Fruit fly (Drosophila melanogaster) S2 (cell line): Measurements from ENCODE around the gene Alg11.

ENCODE experiments used
- CG8478 ChIP-seq: fragments of >200 bp; optimal IDR thresholded peaks from 2 replicates; lab custom pipeline; 2018
- CTCF ChIP-seq, 2 experiments: fragments of >200 bp; optimal IDR thresholded peaks; 2 replicates each; lab custom pipeline; 2018

The Alg11 gene

DNA sequence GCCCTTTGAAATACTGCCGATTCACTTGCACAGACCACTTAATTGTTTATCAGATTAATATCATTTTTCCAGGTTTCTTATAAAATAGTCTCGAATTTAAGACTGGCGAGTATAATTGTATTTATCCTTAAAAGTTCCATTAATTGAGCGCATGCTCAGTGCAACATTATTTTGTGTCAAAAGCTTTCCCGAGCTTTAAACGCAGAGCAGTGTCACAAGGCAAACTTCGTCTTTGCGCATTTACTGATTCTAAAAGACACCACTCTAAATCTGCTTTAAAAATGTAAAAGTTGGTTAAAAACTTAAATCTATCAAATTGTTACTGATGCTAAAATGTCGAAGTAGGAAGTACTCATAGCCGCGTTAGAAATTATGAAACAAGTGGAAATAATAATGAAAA is at the start of gene Alg11, which contains the start of gene CG7166:
Alg11 (plus strand) TSS at position 260 of the 400 bp plus-strand sequence.
CG7166 (minus strand) TSS at position 101 of the 400 bp plus-strand sequence.
- no peak for TF ChIP-seq CG8478 (lab: Kevin White, UChicago)
- TF ChIP-seq CTCF (optimal IDR thresholded peaks at IDR 0.05; lab: Kevin White, UChicago): no peak

DNA sequence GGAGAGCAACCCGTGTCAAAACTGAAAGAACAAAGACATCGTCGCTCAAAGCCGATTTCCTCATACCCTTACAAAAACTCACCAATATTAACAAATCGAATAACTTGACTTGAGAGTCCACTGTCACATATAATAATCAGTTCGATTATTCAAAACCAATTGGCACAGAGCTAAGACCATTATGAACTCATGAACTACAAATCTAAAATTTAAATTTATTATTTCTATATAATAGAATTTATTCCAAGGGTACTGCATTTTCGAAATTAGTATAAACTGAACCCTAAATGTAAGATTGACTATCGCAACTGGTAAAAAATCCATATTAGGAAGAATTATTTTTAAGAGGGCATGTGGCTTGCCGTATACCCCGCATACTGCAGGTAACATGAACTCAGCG is 43.6 kb upstream of the Alg11 start:
- TF ChIP-seq CG8478 (lab: Kevin White, UChicago): no peak
- TF ChIP-seq CTCF (optimal IDR thresholded peaks at IDR 0.05; lab: Kevin White, UChicago): no peak

DNA sequence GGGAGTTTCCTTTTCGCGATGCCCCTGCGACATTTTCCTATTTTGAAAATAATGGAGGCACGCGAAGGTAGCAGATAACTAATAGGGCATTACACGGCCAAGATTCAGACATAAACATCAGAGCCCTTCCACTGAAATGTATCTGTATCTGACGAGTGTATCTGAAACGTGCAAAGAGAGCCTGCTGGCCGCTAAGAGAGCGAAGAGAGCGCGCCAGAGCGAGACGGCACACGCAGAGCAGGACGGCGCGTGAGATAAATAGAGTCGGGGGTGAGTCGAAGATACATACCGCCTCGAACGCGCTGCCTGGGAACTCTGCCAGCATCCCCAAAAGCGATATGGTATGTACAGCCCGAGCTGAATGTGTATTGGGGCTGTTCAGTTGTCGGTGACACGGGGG is 40.9 kb upstream of the Alg11 start:
- TF ChIP-seq CG8478 (lab: Kevin White, UChicago) (no peak), CTCF (optimal IDR thresholded peaks at IDR 0.05; lab: Kevin White, UChicago) (peak in 1 of 2 experiments; percentile 3)

DNA sequence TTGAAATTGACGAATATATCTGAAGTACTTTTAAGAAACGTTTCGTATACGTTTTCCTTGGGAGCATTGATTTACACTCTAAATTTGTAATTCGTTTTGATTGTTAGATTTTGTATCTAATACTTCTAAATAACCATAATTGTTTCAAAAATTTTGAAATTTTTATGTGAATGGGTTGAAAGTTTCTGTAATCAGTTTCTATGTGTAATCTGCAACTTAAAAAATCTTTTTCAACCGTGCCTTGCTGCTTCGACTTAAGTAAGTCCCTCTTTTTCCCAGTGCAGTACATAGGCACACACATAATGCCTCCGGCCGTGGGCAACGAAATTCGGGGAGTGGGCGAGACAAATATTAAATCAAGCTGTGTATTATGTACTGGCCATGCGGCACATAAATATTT is 40.2 kb upstream of the Alg11 start:
- TF ChIP-seq CG8478 (lab: Kevin White, UChicago): no peak
- TF ChIP-seq CTCF (optimal IDR thresholded peaks at IDR 0.05; lab: Kevin White, UChicago): no peak

DNA sequence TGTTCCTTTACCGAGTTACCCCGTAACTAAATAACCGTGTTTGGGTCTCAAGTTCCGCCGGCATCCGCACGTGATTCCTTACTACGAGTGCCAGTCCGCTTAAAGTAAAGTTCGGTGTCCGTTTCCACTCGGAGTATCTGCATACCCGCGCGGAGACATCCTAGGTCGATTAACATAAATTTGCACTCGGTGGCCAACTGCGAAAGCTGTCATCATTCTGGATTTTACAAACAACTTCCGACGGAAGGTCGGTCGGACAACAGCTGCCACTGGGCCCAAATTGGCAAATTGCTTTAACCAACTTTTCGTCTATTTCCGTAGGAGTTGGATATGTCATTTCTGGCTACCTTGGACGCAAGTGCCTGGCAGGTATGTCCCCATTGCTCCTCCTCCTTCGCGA is 39.1 kb upstream of the Alg11 start, which contains the start of gene TfAP-2:
TfAP-2 (plus strand) TSS at position 301 of the 400 bp plus-strand sequence.
- TF ChIP-seq CG8478 (lab: Kevin White, UChicago) (no peak), CTCF (optimal IDR thresholded peaks at IDR 0.05; lab: Kevin White, UChicago) (no peak)

DNA sequence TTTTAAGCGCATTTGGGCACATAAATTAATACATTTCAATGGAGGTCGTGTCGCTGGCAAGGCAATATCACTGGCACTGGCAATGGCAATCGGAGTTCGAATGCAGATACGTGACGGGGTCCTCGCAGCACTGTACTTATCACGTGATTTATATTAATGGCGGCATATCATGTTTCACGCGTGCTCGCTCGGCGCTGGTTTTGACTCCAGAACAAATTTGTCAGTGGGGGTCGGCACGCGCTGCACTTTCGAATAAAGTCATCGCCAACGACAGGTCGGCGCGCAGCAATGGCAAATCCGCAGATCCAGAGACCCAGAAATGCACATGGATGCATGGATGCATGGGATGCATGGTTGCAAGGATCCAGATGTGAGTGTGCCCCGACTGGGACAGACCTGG is 34.4 kb upstream of the Alg11 start:
- TF ChIP-seq CG8478 (lab: Kevin White, UChicago): no peak
- TF ChIP-seq CTCF (optimal IDR thresholded peaks at IDR 0.05; lab: Kevin White, UChicago): no peak

DNA sequence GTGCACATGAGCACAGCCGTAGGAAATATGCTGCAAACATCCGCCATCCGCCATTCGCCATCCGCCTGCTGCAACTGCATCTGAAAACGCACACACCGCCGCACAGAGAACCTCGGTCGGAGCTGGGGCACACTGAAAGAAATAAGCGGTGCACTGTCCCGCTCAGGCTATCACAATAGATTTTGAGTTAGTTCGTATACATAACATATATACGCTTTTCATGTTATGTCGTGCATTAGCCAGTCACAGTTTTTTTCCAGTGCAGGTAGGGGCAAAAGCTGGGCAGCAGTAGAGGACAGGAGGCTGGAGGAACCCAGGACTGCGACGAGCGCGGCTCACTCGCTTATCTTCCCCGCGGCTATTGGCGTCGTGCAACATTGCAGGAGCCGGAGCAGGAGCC is 31.2 kb upstream of the Alg11 start:
- TF ChIP-seq CTCF (optimal IDR thresholded peaks at IDR 0.05; lab: Kevin White, UChicago) (no peak), CG8478 (lab: Kevin White, UChicago) (no peak)

DNA sequence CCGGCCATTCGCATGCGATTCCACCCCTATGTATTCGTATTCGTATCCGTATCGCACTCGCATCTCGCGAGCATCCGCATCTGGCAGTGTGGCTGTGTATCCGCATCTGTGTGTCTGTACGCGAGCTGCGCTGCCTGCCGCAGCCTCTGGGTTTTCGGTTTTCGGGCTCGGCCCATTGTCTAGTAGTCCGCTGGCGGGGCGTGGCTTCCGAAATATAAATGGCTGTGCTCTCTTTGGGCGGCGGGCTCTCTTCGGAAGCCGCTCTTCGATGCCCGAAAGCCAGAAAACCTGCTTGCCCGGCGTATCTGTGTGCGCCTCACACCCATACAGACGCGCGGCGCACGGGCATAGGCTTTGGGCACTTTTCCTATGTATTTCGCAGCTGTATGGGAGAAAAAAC is 27.3 kb upstream of the Alg11 start:
- no peak for TF ChIP-seq CG8478 (lab: Kevin White, UChicago)
- TF ChIP-seq CTCF (optimal IDR thresholded peaks at IDR 0.05; lab: Kevin White, UChicago): no peak

DNA sequence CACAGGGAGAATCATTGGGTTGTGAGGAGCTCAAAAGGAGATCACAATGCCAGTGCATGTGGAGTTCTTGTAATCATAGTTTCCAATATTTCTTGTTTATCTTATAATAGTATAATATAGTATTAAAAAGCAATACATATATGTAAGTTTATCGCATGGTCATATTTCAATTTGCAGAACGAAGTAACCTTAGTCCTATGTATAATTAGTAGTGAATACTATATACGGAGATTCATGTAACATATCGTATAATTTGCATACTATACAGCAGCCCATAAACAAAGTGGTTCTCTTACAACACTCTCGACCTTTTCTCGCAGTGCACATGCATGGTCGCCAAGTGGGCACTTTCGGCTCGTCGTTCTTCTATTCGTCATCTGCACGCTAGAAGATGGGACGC is 23.3 kb upstream of the Alg11 start:
- TF ChIP-seq CG8478 (lab: Kevin White, UChicago) (no peak), CTCF (optimal IDR thresholded peaks at IDR 0.05; lab: Kevin White, UChicago) (no peak)

DNA sequence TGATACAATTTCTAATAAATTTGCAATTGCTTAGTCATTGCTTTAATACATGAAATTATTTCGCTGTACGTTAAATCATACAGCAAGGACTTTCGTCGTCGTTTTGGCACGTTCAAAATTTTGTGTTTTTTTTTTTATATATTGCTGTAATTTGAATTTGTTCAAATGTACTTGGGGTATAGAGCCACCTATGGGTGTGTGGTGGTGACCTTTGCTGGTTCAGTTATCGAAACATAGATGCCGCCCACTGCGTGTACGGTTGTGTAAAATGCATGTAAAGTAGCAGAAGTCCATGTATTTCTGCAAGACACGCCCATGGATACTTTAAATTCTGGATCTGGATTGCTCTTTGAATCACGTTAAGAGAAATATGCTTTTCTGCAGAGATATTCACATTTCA is 21.3 kb upstream of the Alg11 start:
- TF ChIP-seq CTCF (optimal IDR thresholded peaks at IDR 0.05; lab: Kevin White, UChicago) (peak; percentile 99 to 100), CG8478 (lab: Kevin White, UChicago) (no peak)

DNA sequence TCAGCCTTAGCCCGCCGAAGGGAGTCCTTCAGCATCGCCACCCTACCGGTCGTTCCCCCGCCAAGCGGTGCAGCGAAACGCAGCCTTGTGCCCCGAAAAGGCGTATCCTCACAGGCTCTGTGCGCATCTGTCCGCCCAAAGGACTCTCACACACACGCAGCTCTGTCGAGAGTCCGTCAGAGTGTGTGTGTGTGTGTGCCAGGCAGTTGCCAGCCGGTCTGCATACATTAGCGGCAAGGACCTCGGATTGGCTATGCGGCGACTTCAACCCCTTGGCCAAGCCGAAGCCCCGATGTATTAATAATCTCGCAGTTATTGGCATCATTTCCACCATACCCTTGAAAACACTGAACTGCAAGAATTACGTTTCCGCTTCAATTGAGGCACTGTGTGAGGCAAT is 15.1 kb upstream of the Alg11 start:
- TF ChIP-seq CG8478 (lab: Kevin White, UChicago): no peak
- TF ChIP-seq CTCF (optimal IDR thresholded peaks at IDR 0.05; lab: Kevin White, UChicago): no peak

DNA sequence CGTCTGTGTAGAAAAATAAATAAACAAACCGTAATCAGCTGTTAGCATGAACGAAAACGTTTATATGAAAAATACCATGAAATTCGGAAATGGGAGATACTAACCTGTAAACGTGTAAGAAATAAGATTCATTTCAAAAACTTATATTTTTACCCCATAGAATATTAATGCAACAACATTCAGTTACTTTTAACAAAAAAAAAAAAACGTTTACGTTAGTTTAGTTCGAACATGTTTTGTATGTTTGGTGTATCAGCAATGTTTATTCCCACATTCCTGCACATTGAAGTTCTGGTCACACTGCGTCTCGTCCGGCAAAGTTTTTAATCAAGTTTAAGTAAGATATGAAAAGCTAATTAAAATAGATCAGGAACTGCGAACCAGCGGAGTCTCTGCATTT is 8.3 kb upstream of the Alg11 start, which contains the start of the genes S1P and CG11307:
S1P (minus strand) TSS at position 23 of the 400 bp plus-strand sequence.
CG11307 (plus strand) TSS at position 270 of the 400 bp plus-strand sequence.
- TF ChIP-seq CTCF (optimal IDR thresholded peaks at IDR 0.05; lab: Kevin White, UChicago) (no peak), CG8478 (lab: Kevin White, UChicago) (no peak)

DNA sequence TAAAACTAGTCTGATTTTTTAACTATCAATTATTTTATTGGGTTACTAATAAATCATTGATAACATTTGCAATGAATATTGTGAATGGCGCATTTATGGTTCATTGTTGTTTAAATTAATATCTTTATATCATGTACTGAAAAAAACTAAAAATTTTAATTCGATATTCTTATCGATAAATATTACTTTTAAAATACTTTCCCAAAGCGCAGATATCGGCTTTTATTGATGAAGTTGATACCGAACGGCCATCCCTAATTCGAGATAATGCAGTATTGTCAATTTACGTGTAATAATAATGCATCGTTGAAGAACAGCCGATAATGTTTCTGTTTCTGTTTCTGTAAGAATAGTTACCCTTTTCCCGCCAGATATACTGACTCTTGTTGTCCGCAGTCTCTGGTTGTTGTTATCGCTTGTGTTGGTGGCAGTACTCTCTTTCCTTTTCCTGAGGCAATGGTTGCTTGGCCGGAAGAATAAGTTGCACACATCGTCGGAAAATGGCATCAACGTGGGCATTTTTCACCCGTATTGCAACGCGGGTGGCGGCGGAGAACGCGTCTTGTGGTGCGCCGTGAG is 519 bp downstream of the Alg11 start:
- no peak for TF ChIP-seq CG8478 (lab: Kevin White, UChicago)
- no peak for TF ChIP-seq CTCF (optimal IDR thresholded peaks at IDR 0.05; lab: Kevin White, UChicago)

DNA sequence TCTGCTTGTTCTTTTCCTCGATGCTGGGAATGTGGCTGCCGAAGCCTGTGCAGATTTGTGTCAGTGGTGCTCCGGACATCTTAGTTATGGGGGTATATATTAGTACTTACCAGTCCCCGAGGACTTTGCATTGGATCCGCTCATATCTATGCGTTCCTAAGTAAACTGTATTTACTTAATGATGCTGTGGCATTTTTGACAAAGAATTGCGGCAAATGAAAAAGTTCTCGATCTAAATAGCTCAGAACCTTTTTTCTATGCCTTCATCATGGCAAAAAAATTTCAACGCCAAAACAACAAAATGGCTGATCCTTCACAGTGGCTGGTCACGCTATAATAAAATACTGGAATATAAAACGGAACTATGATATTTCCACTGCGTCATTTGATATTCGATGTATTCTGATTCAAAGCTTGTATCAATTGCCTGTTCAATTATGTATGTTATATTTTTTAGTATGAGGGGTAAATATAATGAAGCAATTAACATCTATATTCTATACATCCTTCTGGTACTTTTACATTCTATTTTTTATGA is 8.6 kb downstream of the Alg11 start, which contains the start of gene MED1:
MED1 (minus strand) TSS at position 295 of the 538 bp plus-strand sequence.
- TF ChIP-seq CTCF (optimal IDR thresholded peaks at IDR 0.05; lab: Kevin White, UChicago): no peak
- no peak for TF ChIP-seq CG8478 (lab: Kevin White, UChicago)

DNA sequence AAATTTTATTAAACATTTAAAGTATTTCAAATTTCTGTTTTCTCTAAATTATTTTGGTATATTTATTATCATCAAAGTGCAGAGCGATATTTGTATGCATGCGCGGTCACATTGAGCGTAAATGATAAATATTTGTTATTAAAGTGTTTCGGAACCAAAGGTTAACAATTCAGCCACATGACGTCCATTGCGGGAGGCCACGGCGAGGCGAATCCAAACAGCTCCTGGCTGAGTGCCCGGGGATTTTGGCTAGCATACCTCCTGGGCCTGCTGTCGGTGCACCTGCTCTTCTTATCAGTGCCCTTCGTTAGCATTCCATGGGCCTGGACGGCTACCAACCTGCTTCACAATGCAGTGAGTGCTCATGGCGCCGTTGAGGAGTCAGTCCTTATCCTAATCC is 9.6 kb downstream of the Alg11 start, which contains the start of gene ORMDL:
ORMDL (plus strand) TSS at position 98 of the 400 bp plus-strand sequence.
- no peak for TF ChIP-seq CG8478 (lab: Kevin White, UChicago)
- TF ChIP-seq CTCF (optimal IDR thresholded peaks at IDR 0.05; lab: Kevin White, UChicago): no peak
